Worm (Caenorhabditis elegans) whole organism, L2 larva: ENCODE results near the gene pbs-3.

ENCODE experiments used
- C34F6.9 ChIP-seq: fragments of 150-350 bp; optimal IDR thresholded peaks from 2 replicates; lab custom pipeline; 2014; ENCODE audit warnings: missing biosample characterization, missing genetic modification characterization
- F13H6.1 ChIP-seq: sonication (generic microtip); optimal IDR thresholded peaks from 2 replicates; lab custom pipeline; 2016; ENCODE audit warnings: missing genetic modification characterization, missing compliant biosample characterization
- R02D3.7 ChIP-seq: fragments of 150-350 bp; optimal IDR thresholded peaks from 2 replicates; lab custom pipeline; 2014; ENCODE audit warnings: missing biosample characterization, missing genetic modification characterization
- Y55F3AM.14 ChIP-seq: fragments of 200-800 bp; sonication (Bioruptor generic); optimal IDR thresholded peaks from 2 replicates; lab custom pipeline; 2018; ENCODE audit warnings: mild to moderate bottlenecking, missing genetic modification characterization, missing compliant biosample characterization
- ZK546.5 ChIP-seq: sonication (generic microtip); optimal IDR thresholded peaks from 2 replicates; lab custom pipeline; 2017; ENCODE audit warnings: missing biosample characterization, missing genetic modification characterization
- aly-2 ChIP-seq: fragments of 150-350 bp; optimal IDR thresholded peaks from 2 replicates; lab custom pipeline; 2014; ENCODE audit warnings: missing biosample characterization, missing genetic modification characterization
- ama-1 ChIP-seq: fragments of 150-350 bp; optimal IDR thresholded peaks from 2 replicates; lab custom pipeline; 2018; ENCODE audit warnings: inconsistent platforms
- blmp-1 ChIP-seq: sonication (generic microtip); optimal IDR thresholded peaks from 2 replicates; lab custom pipeline; 2017; ENCODE audit warnings: missing genetic modification characterization, mild to moderate bottlenecking, missing compliant biosample characterization, antibody characterized with exemption, moderate library complexity; ENCODE audit not compliant: insufficient read depth
- ceh-16 ChIP-seq: fragments of 150-350 bp; optimal IDR thresholded peaks from 2 replicates; lab custom pipeline; 2014; ENCODE audit warnings: missing biosample characterization, missing genetic modification characterization
- ceh-82 ChIP-seq: fragments of 150-350 bp; optimal IDR thresholded peaks from 2 replicates; lab custom pipeline; 2014; ENCODE audit warnings: missing biosample characterization, missing genetic modification characterization
- crh-2 ChIP-seq: sonication (generic microtip); optimal IDR thresholded peaks from 2 replicates; lab custom pipeline; 2017; ENCODE audit warnings: missing biosample characterization, missing genetic modification characterization
- dmd-4 ChIP-seq: sonication (generic microtip); optimal IDR thresholded peaks from 2 replicates; lab custom pipeline; 2017; ENCODE audit warnings: missing biosample characterization, missing genetic modification characterization
- egl-27 ChIP-seq: sonication (generic microtip); optimal IDR thresholded peaks from 3 replicates; lab custom pipeline; 2017; ENCODE audit warnings: missing biosample characterization, missing genetic modification reagents, missing genetic modification characterization
- elt-3 ChIP-seq: sonication (generic microtip); optimal IDR thresholded peaks from 2 replicates; lab custom pipeline; 2017; ENCODE audit warnings: missing biosample characterization, missing genetic modification characterization
- fos-1 ChIP-seq: fragments of 150-350 bp; optimal IDR thresholded peaks from 2 replicates; lab custom pipeline; 2014; ENCODE audit warnings: missing biosample characterization, missing genetic modification characterization
- gmeb-1 ChIP-seq: fragments of 150-350 bp; optimal IDR thresholded peaks from 2 replicates; lab custom pipeline; 2014; ENCODE audit warnings: missing biosample characterization, missing genetic modification characterization
- lin-11 ChIP-seq: fragments of 150-350 bp; sonication (generic microtip); optimal IDR thresholded peaks from 2 replicates; lab custom pipeline; 2014; ENCODE audit warnings: missing biosample characterization, missing genetic modification characterization, inconsistent platforms, mixed read lengths
- lin-13 ChIP-seq: fragments of 150-350 bp; optimal IDR thresholded peaks from 2 replicates; lab custom pipeline; 2014; ENCODE audit warnings: missing biosample characterization, missing genetic modification reagents, missing genetic modification characterization
- lsy-2 ChIP-seq, 2 experiments: fragments of 150-350 bp in 1 of 2; sonication (generic microtip) in 1 of 2; optimal IDR thresholded peaks; 2 replicates each; lab custom pipeline; 2014 to 2017; ENCODE audit warnings: missing biosample characterization in 2 of 2, missing genetic modification characterization in 2 of 2
- mab-5 ChIP-seq: fragments of 150-350 bp; optimal IDR thresholded peaks from 2 replicates; lab custom pipeline; 2014; ENCODE audit warnings: missing biosample characterization, missing genetic modification characterization
- mbf-1 ChIP-seq: sonication (generic microtip); optimal IDR thresholded peaks from 2 replicates; lab custom pipeline; 2017; ENCODE audit warnings: missing biosample characterization, missing genetic modification characterization
- mdl-1 ChIP-seq, 2 experiments: fragments of 150-350 bp in 1 of 2; sonication (generic microtip) in 1 of 2; optimal IDR thresholded peaks; 2 replicates each; lab custom pipeline; 2017; ENCODE audit warnings: missing biosample characterization in 2 of 2, missing genetic modification characterization in 2 of 2
- nhr-10 ChIP-seq: sonication (generic microtip); optimal IDR thresholded peaks from 2 replicates; lab custom pipeline; 2017; ENCODE audit warnings: missing biosample characterization, missing genetic modification characterization
- nhr-11 ChIP-seq: fragments of 150-350 bp; optimal IDR thresholded peaks from 2 replicates; lab custom pipeline; 2014; ENCODE audit warnings: missing biosample characterization, missing genetic modification characterization
- nhr-12 ChIP-seq: fragments of 150-350 bp; optimal IDR thresholded peaks from 2 replicates; lab custom pipeline; 2014; ENCODE audit warnings: missing biosample characterization, missing genetic modification characterization
- nhr-129 ChIP-seq: fragments of 150-350 bp; optimal IDR thresholded peaks from 2 replicates; lab custom pipeline; 2014; ENCODE audit warnings: missing biosample characterization, missing genetic modification characterization
- nhr-21 ChIP-seq: fragments of 150-350 bp; optimal IDR thresholded peaks from 2 replicates; lab custom pipeline; 2014; ENCODE audit warnings: missing biosample characterization, missing genetic modification characterization
- nhr-23 ChIP-seq: fragments of 150-350 bp; optimal IDR thresholded peaks from 2 replicates; lab custom pipeline; 2014; ENCODE audit warnings: missing biosample characterization, missing genetic modification reagents, missing genetic modification characterization
- nhr-237 ChIP-seq: fragments of 150-350 bp; optimal IDR thresholded peaks from 2 replicates; lab custom pipeline; 2014; ENCODE audit warnings: missing biosample characterization, missing genetic modification characterization
- nhr-25 ChIP-seq: fragments of 150-350 bp; sonication (generic microtip); optimal IDR thresholded peaks from 3 replicates; lab custom pipeline; 2014; ENCODE audit warnings: missing biosample characterization, missing genetic modification characterization
- nhr-6 ChIP-seq: fragments of 150-350 bp; optimal IDR thresholded peaks from 2 replicates; lab custom pipeline; 2014; ENCODE audit warnings: missing biosample characterization, missing genetic modification characterization
- nhr-77 ChIP-seq: fragments of 150-350 bp; optimal IDR thresholded peaks from 2 replicates; lab custom pipeline; 2014; ENCODE audit warnings: missing biosample characterization, missing genetic modification characterization
- sem-4 ChIP-seq: fragments of 150-350 bp; optimal IDR thresholded peaks from 2 replicates; lab custom pipeline; 2014; ENCODE audit warnings: missing biosample characterization, missing genetic modification reagents, missing genetic modification characterization
- skn-1 ChIP-seq: sonication (generic microtip); optimal IDR thresholded peaks from 2 replicates; lab custom pipeline; 2017; ENCODE audit warnings: missing biosample characterization, missing genetic modification characterization
- sma-3 ChIP-seq: sonication (generic microtip); optimal IDR thresholded peaks from 2 replicates; lab custom pipeline; 2016; ENCODE audit warnings: missing genetic modification reagents, missing genetic modification characterization, missing compliant biosample characterization
- sma-9 ChIP-seq, 2 experiments: fragments of 150-350 bp in 1 of 2; sonication (generic microtip) in 1 of 2; optimal IDR thresholded peaks; 2 replicates each; lab custom pipeline; 2014 to 2016; ENCODE audit warnings: missing genetic modification characterization in 2 of 2, mild to moderate bottlenecking in 1 of 2, missing biosample characterization in 1 of 2, missing compliant biosample characterization in 1 of 2, missing genetic modification reagents in 1 of 2, moderate library complexity in 1 of 2
- snpc-4 ChIP-seq: fragments of 150-350 bp; optimal IDR thresholded peaks from 2 replicates; lab custom pipeline; 2014; ENCODE audit warnings: missing biosample characterization, missing genetic modification characterization
- unc-39 ChIP-seq: fragments of 150-350 bp; optimal IDR thresholded peaks from 2 replicates; lab custom pipeline; 2014; ENCODE audit warnings: missing biosample characterization, missing genetic modification characterization
- unc-55 ChIP-seq: fragments of 150-350 bp; sonication (generic microtip); optimal IDR thresholded peaks from 3 replicates; lab custom pipeline; 2014; ENCODE audit warnings: missing biosample characterization, missing genetic modification reagents, missing genetic modification characterization
- zag-1 ChIP-seq: fragments of 150-350 bp; optimal IDR thresholded peaks from 2 replicates; lab custom pipeline; 2014; ENCODE audit warnings: missing biosample characterization, missing genetic modification characterization
- ztf-11 ChIP-seq: sonication (generic microtip); optimal IDR thresholded peaks from 2 replicates; lab custom pipeline; 2017; ENCODE audit warnings: missing biosample characterization, missing genetic modification characterization
- ztf-4 ChIP-seq: fragments of 150-350 bp; optimal IDR thresholded peaks from 2 replicates; lab custom pipeline; 2014; ENCODE audit warnings: missing biosample characterization, missing genetic modification characterization

Gene pbs-3

DNA sequence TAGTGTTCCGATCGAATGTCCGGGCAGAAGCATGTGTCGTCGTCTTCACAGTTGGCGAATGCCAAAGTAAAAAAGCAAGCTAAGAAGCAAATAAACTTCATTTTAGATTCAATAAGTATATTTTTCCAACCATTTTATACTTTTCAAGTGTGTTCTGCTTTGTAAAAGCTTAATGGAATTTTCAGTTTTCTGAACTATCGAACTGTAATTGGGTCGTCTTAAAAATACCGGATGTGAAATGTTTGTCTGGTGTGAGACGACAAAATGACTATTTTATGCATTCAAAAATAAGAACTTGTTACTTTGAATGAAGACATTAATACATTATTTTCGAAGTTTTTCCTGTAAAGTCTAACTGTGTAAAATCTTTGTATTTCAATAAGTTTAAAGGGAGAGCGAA lies 43.4 kb upstream of the pbs-3 start, which contains the start of gene F59A6.11:
Gene F59A6.11, minus strand, starts transcription at position 101 of the 400 bp plus-strand sequence.
- no peak for TF ChIP-seq mab-5 (tag; lab: Kevin White, UChicago)
- TF ChIP-seq elt-3 (tag; lab: Kevin White, UChicago): no peak
- no peak for TF ChIP-seq aly-2 (tag; lab: Kevin White, UChicago)
- no peak for TF ChIP-seq ceh-82 (tag; lab: Kevin White, UChicago)
- TF ChIP-seq blmp-1: no peak
- TF ChIP-seq lin-11: no peak
- TF ChIP-seq F13H6.1 (tag; lab: Kevin White, UChicago): no peak
- TF ChIP-seq gmeb-1 (tag; lab: Kevin White, UChicago): no peak
- TF ChIP-seq lsy-2 (tag; optimal IDR thresholded peaks at IDR 0.05; lab: Kevin White, UChicago): no peak
- TF ChIP-seq sem-4: no peak
- TF ChIP-seq R02D3.7 (tag; lab: Kevin White, UChicago): no peak
- TF ChIP-seq ztf-4 (tag; lab: Kevin White, UChicago): no peak
- no peak for TF ChIP-seq sma-9 (GFP tag; optimal IDR thresholded peaks at IDR 0.05; lab: Kevin White, UChicago)
- TF ChIP-seq sma-9 (tag; optimal IDR thresholded peaks at IDR 0.05; lab: Kevin White, UChicago): no peak
- TF ChIP-seq mdl-1 (tag; optimal IDR thresholded peaks at IDR 0.05; lab: Kevin White, UChicago): no peak
- no peak for TF ChIP-seq fos-1
- no peak for TF ChIP-seq zag-1 (tag; lab: Kevin White, UChicago)

DNA sequence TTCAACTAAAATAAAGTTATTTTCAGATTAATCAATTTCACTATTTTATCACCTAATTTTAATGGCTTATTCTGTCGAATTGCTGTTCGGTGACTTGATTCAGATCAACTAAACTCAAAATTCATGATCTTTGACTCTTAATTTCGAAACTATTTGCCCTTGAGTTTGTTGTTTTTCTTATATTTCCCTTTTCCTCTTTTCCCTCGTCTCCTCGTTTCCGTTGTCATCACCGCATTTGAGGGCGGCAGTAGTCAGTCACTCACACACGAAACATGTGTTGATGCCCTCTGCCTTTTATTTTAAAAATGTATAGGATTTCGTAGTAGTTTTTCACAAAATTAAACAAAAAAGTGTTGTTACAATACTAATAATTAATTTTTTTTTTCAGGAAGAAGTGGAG lies 39.7 kb upstream of the pbs-3 start, which contains the start of gene rnh-1.0:
Gene rnh-1.0, plus strand, starts transcription at position 389 of the 400 bp plus-strand sequence.
- no peak for TF ChIP-seq nhr-10 (tag; lab: Kevin White, UChicago)
- peak; percentile 31 for TF ChIP-seq nhr-129 (tag; lab: Kevin White, UChicago)
- TF ChIP-seq C34F6.9: peak; percentile 35

DNA sequence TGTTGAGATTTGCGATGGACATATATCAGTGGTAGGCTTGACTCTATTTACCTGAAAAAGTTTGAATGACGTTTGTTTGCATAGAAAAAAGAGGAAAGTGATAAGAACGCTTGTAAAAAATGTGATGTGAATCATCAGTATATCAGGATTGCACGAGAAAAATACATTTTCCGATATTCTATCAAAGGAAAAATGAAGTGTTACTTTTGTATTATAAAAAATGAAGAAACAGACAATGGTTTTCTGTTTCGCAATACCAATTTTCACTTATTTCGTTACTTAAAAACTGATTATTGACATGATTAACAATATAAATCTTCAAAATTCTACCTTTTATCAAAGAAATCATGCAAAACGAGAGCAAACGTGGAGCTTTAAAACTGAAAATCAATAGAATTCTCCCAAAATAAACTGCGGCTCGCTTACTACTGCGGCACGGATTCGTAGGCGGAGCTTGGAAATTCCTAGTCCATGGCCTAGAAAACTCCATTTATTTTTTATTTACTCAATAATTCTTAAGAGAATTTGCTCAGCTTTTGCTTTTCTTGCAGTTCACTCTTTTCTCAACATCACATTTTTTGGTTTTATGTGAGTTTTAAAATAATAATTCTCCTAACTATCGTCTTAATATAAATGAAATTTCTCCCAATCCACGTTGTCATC lies 38.4 kb upstream of the pbs-3 start, which contains the start of the genes eif-1 and vps-24:
Gene eif-1, minus strand, starts transcription at position 51 of the 663 bp plus-strand sequence.
Gene vps-24, plus strand, starts transcription at position 469 of the 663 bp plus-strand sequence.
- TF ChIP-seq lsy-2 (tag; optimal IDR thresholded peaks at IDR 0.05; lab: Kevin White, UChicago) (peak in 1 of 2 experiments; percentile 70), nhr-11 (tag; lab: Kevin White, UChicago) (no peak), mdl-1 (tag; optimal IDR thresholded peaks at IDR 0.05; lab: Kevin White, UChicago) (no peak), ama-1 (no peak), sma-9 (GFP tag; optimal IDR thresholded peaks at IDR 0.05; lab: Kevin White, UChicago) (peak; percentile 25), sma-9 (tag; optimal IDR thresholded peaks at IDR 0.05; lab: Kevin White, UChicago) (no peak), nhr-129 (tag; lab: Kevin White, UChicago) (peak; percentile 49), nhr-10 (tag; lab: Kevin White, UChicago) (no peak), R02D3.7 (tag; lab: Kevin White, UChicago) (no peak), dmd-4 (no peak), unc-55 (GFP tag; lab: Kevin White, UChicago) (peak; percentile 72), nhr-237 (no peak), zag-1 (tag; lab: Kevin White, UChicago) (no peak), F13H6.1 (tag; lab: Kevin White, UChicago) (peak; percentile 30), Y55F3AM.14 (GFP tag; lab: Kevin White, UChicago) (no peak), C34F6.9 (peak; percentile 82), ceh-16 (tag; lab: Kevin White, UChicago) (no peak), ztf-4 (tag; lab: Kevin White, UChicago) (no peak), mbf-1 (tag; lab: Kevin White, UChicago) (no peak), gmeb-1 (tag; lab: Kevin White, UChicago) (peak; percentile 51), nhr-23 (tag; lab: Kevin White, UChicago) (no peak), sem-4 (no peak), egl-27 (no peak), skn-1 (no peak), mab-5 (tag; lab: Kevin White, UChicago) (no peak), ZK546.5 (tag; lab: Kevin White, UChicago) (no peak), nhr-12 (tag; lab: Kevin White, UChicago) (no peak), aly-2 (tag; lab: Kevin White, UChicago) (no peak), nhr-77 (tag; lab: Kevin White, UChicago) (no peak), lin-11 (no peak), elt-3 (tag; lab: Kevin White, UChicago) (no peak), ztf-11 (no peak), lin-13 (peak; percentile 53), nhr-6 (tag; lab: Kevin White, UChicago) (no peak), nhr-21 (tag; lab: Kevin White, UChicago) (no peak), unc-39 (no peak), snpc-4 (tag; lab: Kevin White, UChicago) (peak; percentile 1), nhr-25 (tag; lab: Kevin White, UChicago) (peak; percentile 20), crh-2 (peak; percentile 29), sma-3 (GFP tag; lab: Kevin White, UChicago) (peak; percentile 4), blmp-1 (peak; percentile 3)
